Worm (Caenorhabditis elegans): ENCODE results near the gene sax-3.

Gene sax-3

ce11 chrX:3469332-3469731 lies 3.6 kb upstream of the sax-3 start:
- no peak for TF ChIP-seq nhr-28 (tag; optimal IDR thresholded peaks at IDR 0.05)
- no peak for TF ChIP-seq lin-13 (tag; optimal IDR thresholded peaks at IDR 0.05)
- TF ChIP-seq snpc-4 (tag; optimal IDR thresholded peaks at IDR 0.05) = no peak
- no peak for TF ChIP-seq blmp-1 (tag; optimal IDR thresholded peaks at IDR 0.05)
- TF ChIP-seq ceh-83 (GFP tag; optimal IDR thresholded peaks at IDR 0.05) = no peak
- peak; percentile 65 for TF ChIP-seq mls-2 (tag; optimal IDR thresholded peaks at IDR 0.05)
- TF ChIP-seq tbx-8 (GFP tag; optimal IDR thresholded peaks at IDR 0.05) = no peak
- TF ChIP-seq ztf-11 (tag; optimal IDR thresholded peaks at IDR 0.05) = no peak
- no peak for TF ChIP-seq nhr-237 (tag; optimal IDR thresholded peaks at IDR 0.05)
- no peak for TF ChIP-seq unc-39 (tag; optimal IDR thresholded peaks at IDR 0.05)
- TF ChIP-seq pha-4 (tag; optimal IDR thresholded peaks at IDR 0.05) = no peak
- TF ChIP-seq ham-2 (GFP tag; optimal IDR thresholded peaks at IDR 0.05) = no peak
- TF ChIP-seq elt-3 (tag; optimal IDR thresholded peaks at IDR 0.05) = no peak
- TF ChIP-seq hlh-1 (tag; optimal IDR thresholded peaks at IDR 0.05) = no peak
- TF ChIP-seq unc-62 (GFP tag; optimal IDR thresholded peaks at IDR 0.05) = no peak
- no peak for TF ChIP-seq cnd-1 (tag; optimal IDR thresholded peaks at IDR 0.05)
- TF ChIP-seq bed-3 (GFP tag; optimal IDR thresholded peaks at IDR 0.05) = no peak
- TF ChIP-seq nhr-2 (tag; optimal IDR thresholded peaks at IDR 0.05) = no peak
- TF ChIP-seq ceh-39 (tag; optimal IDR thresholded peaks at IDR 0.05) = no peak
- no peak for TF ChIP-seq drap-1 (GFP tag; optimal IDR thresholded peaks at IDR 0.05)
- TF ChIP-seq elt-1 (tag; optimal IDR thresholded peaks at IDR 0.05; ENCODE audit: borderline replicate concordance, insufficient read depth) = no peak
- TF ChIP-seq zip-8 (tag; optimal IDR thresholded peaks at IDR 0.05) = no peak
- no peak for TF ChIP-seq nhr-76 (tag; optimal IDR thresholded peaks at IDR 0.05)
- TF ChIP-seq lsy-2 (tag; optimal IDR thresholded peaks at IDR 0.05) = no peak
- TF ChIP-seq mep-1 (tag; optimal IDR thresholded peaks at IDR 0.05) = no peak
- TF ChIP-seq sptf-1 (tag; optimal IDR thresholded peaks at IDR 0.05) = peak; percentile 56
- no peak for TF ChIP-seq lin-32 (GFP tag; optimal IDR thresholded peaks at IDR 0.05)
- no peak for TF ChIP-seq mab-5 (tag; optimal IDR thresholded peaks at IDR 0.05)
- no peak for TF ChIP-seq sem-2 (GFP tag; optimal IDR thresholded peaks at IDR 0.05)
- TF ChIP-seq M03D4.4 (tag; optimal IDR thresholded peaks at IDR 0.05) = peak; percentile 14
- peak; percentile 95 for TF ChIP-seq ces-1 (GFP tag; optimal IDR thresholded peaks at IDR 0.05)
- TF ChIP-seq flh-1 (GFP tag; optimal IDR thresholded peaks at IDR 0.05) = no peak
- no peak for TF ChIP-seq unc-120 (tag; optimal IDR thresholded peaks at IDR 0.05; ENCODE audit: poor library complexity, severe bottlenecking)
- TF ChIP-seq nhr-12 (tag; optimal IDR thresholded peaks at IDR 0.05) = no peak
- no peak for TF ChIP-seq ceh-43 (GFP tag; optimal IDR thresholded peaks at IDR 0.05)

ce11 chrX:3467958-3468357 lies 2.2 kb upstream of the sax-3 start:
- TF ChIP-seq mep-1 (tag; optimal IDR thresholded peaks at IDR 0.05) (no peak), nhr-76 (tag; optimal IDR thresholded peaks at IDR 0.05) (no peak), ceh-83 (GFP tag; optimal IDR thresholded peaks at IDR 0.05) (no peak), flh-1 (GFP tag; optimal IDR thresholded peaks at IDR 0.05) (no peak), ces-1 (GFP tag; optimal IDR thresholded peaks at IDR 0.05) (no peak), hlh-1 (tag; optimal IDR thresholded peaks at IDR 0.05) (peak; percentile 8)

- TF ChIP-seq elt-1 (tag; optimal IDR thresholded peaks at IDR 0.05; ENCODE audit: borderline replicate concordance, insufficient read depth) (peak; percentile 77), blmp-1 (tag; optimal IDR thresholded peaks at IDR 0.05) (no peak), pha-4 (tag; optimal IDR thresholded peaks at IDR 0.05) (no peak), elt-3 (tag; optimal IDR thresholded peaks at IDR 0.05) (no peak), mep-1 (tag; optimal IDR thresholded peaks at IDR 0.05) (peak; percentile 2), ces-1 (GFP tag; optimal IDR thresholded peaks at IDR 0.05) (peak; percentile 48), zip-8 (tag; optimal IDR thresholded peaks at IDR 0.05) (no peak), sptf-1 (tag; optimal IDR thresholded peaks at IDR 0.05) (peak; percentile 26), mls-2 (tag; optimal IDR thresholded peaks at IDR 0.05) (peak; percentile 43), cnd-1 (tag; optimal IDR thresholded peaks at IDR 0.05) (peak; percentile 81), snpc-4 (tag; optimal IDR thresholded peaks at IDR 0.05) (no peak), ceh-39 (tag; optimal IDR thresholded peaks at IDR 0.05) (peak; percentile 28), lin-13 (tag; optimal IDR thresholded peaks at IDR 0.05) (no peak), ham-2 (GFP tag; optimal IDR thresholded peaks at IDR 0.05) (peak; percentile 33), ceh-43 (GFP tag; optimal IDR thresholded peaks at IDR 0.05) (no peak), nhr-237 (tag; optimal IDR thresholded peaks at IDR 0.05) (no peak), mab-5 (tag; optimal IDR thresholded peaks at IDR 0.05) (no peak), nhr-2 (tag; optimal IDR thresholded peaks at IDR 0.05) (peak; percentile 60), tbx-8 (GFP tag; optimal IDR thresholded peaks at IDR 0.05) (no peak), nhr-76 (tag; optimal IDR thresholded peaks at IDR 0.05) (no peak), lsy-2 (tag; optimal IDR thresholded peaks at IDR 0.05) (no peak), drap-1 (GFP tag; optimal IDR thresholded peaks at IDR 0.05) (no peak), ztf-11 (tag; optimal IDR thresholded peaks at IDR 0.05) (no peak), sem-2 (GFP tag; optimal IDR thresholded peaks at IDR 0.05) (no peak), ceh-83 (GFP tag; optimal IDR thresholded peaks at IDR 0.05) (no peak), unc-62 (GFP tag; optimal IDR thresholded peaks at IDR 0.05) (no peak), nhr-12 (tag; optimal IDR thresholded peaks at IDR 0.05) (no peak), flh-1 (GFP tag; optimal IDR thresholded peaks at IDR 0.05) (no peak), bed-3 (GFP tag; optimal IDR thresholded peaks at IDR 0.05) (no peak), hlh-1 (tag; optimal IDR thresholded peaks at IDR 0.05) (no peak), lin-32 (GFP tag; optimal IDR thresholded peaks at IDR 0.05) (no peak), nhr-28 (tag; optimal IDR thresholded peaks at IDR 0.05) (no peak), unc-120 (tag; optimal IDR thresholded peaks at IDR 0.05; ENCODE audit: poor library complexity, severe bottlenecking) (peak; percentile 13), M03D4.4 (tag; optimal IDR thresholded peaks at IDR 0.05) (no peak), unc-39 (tag; optimal IDR thresholded peaks at IDR 0.05) (no peak)
Observed at ce11 chrX:3467004-3467761, 1.5 kb upstream of the sax-3 start.
